Worm (Caenorhabditis elegans) whole organism, early embryonic: ENCODE results near the gene M7.7.

Source experiments
- aly-1 ChIP-seq: sonication (generic microtip); optimal IDR thresholded peaks from 2 replicates; lab custom pipeline; 2016; ENCODE audit warnings: missing genetic modification characterization, missing compliant biosample characterization
- scrt-1 ChIP-seq: fragments of 200-800 bp; sonication (Bioruptor generic); IDR thresholded peaks from 2 replicates; pipeline ENCODE4 v1.3.6; 2022; ENCODE audit warnings: missing genetic modification characterization, missing compliant biosample characterization
- sea-1 ChIP-seq: fragments of 200-800 bp; sonication (Bioruptor generic); conservative IDR thresholded peaks from 2 replicates; pipeline ENCODE4 v1.3.6; 2022; ENCODE audit warnings: missing genetic modification characterization, missing compliant biosample characterization

DNA sequence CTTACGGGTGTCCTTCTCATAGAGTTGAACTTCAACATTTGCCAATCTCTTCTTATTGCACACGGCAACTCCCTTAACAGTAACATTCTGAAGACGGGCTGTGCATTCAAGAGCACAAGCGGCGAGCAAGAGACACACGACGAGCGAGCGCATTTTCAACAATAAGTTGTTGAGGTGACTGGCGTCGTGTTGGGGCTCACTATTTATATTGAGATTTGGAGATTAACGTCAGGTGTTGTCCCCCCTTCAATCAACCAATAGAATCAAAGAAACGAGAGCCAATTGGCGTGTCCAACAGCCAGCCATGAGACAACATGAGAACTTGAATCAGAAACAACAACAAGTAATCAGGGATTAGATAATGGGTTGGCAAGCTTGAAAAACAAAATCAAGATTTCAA, 25.7 kb upstream of the M7.7 start, which contains the start of gene ttr-16:
- TF ChIP-seq scrt-1 (no peak), sea-1 (GFP tag; lab: Robert Waterston, UW) (no peak), aly-1 (tag; lab: Kevin White, UChicago) (no peak)
